Fruit fly (Drosophila melanogaster) whole organism, embryonic: ENCODE results near the gene Dsp1.

Experiments used
- Asciz ChIP-seq: fragments of 200-800 bp; sonication (Bioruptor generic); optimal IDR thresholded peaks from 2 replicates; lab custom pipeline; 2017; ENCODE audit warnings: missing biosample characterization, mild to moderate bottlenecking, missing genetic modification characterization, missing genetic modification reagents
- Atf3 ChIP-seq: fragments of 200-800 bp; sonication (Bioruptor generic); optimal IDR thresholded peaks from 3 replicates; lab custom pipeline; 2016; ENCODE audit warnings: missing biosample characterization, missing genetic modification characterization
- Awh ChIP-seq: fragments of 200-800 bp; sonication (Bioruptor generic); IDR thresholded peaks from 2 replicates; pipeline ENCODE4, ENCODE4 v1.3.6; 2022; ENCODE audit warnings: missing biosample characterization, missing genetic modification characterization
- CG10209 ChIP-seq: fragments of 200-800 bp; sonication (Bioruptor generic); optimal IDR thresholded peaks from 3 replicates; lab custom pipeline; 2017; ENCODE audit warnings: missing biosample characterization, mild to moderate bottlenecking, missing genetic modification characterization, missing genetic modification reagents
- CG10267 ChIP-seq: fragments of 200-800 bp; sonication (Bioruptor generic); optimal IDR thresholded peaks from 2 replicates; lab custom pipeline; 2018; ENCODE audit warnings: missing biosample characterization, mild to moderate bottlenecking, missing genetic modification characterization, moderate library complexity
- CG10959 ChIP-seq: fragments of 200-800 bp; sonication (Bioruptor generic); IDR thresholded peaks from 2 replicates; pipeline ENCODE4 v1.3.6; 2022; ENCODE audit warnings: missing biosample characterization, missing genetic modification characterization
- CG12155 ChIP-seq: fragments of 200-800 bp; sonication (Bioruptor generic); optimal IDR thresholded peaks from 3 replicates; lab custom pipeline; 2016; ENCODE audit warnings: missing biosample characterization, missing genetic modification characterization
- CG15479 ChIP-seq: fragments of 200-800 bp; sonication (Bioruptor generic); optimal IDR thresholded peaks from 3 replicates; lab custom pipeline; 2019; ENCODE audit warnings: missing biosample characterization, mild to moderate bottlenecking, missing genetic modification characterization, moderate library complexity
- CG15514 ChIP-seq: fragments of 200-800 bp; sonication (Bioruptor generic); optimal IDR thresholded peaks from 3 replicates; lab custom pipeline; 2017; ENCODE audit warnings: missing biosample characterization, missing genetic modification characterization, mild to moderate bottlenecking, moderate library complexity, missing genetic modification reagents
- CG1602 ChIP-seq: fragments of 200-800 bp; sonication (Bioruptor generic); optimal IDR thresholded peaks from 3 replicates; lab custom pipeline; 2016; ENCODE audit warnings: missing biosample characterization, missing genetic modification characterization
- CG17186 ChIP-seq: fragments of 200-800 bp; sonication (Bioruptor generic); optimal IDR thresholded peaks from 3 replicates; lab custom pipeline; 2017; ENCODE audit warnings: missing biosample characterization, missing genetic modification reagents, missing genetic modification characterization
- CG17612 ChIP-seq: fragments of 200-800 bp; sonication (Bioruptor generic); IDR thresholded peaks from 2 replicates; pipeline ENCODE4 v1.3.6; 2022; ENCODE audit warnings: missing biosample characterization, missing genetic modification characterization
- CG1792 ChIP-seq: fragments of 200-800 bp; sonication (Bioruptor generic); optimal IDR thresholded peaks from 2 replicates; lab custom pipeline; 2016; ENCODE audit warnings: missing biosample characterization, missing genetic modification characterization
- CG18599 ChIP-seq: fragments of 200-800 bp; sonication (Bioruptor generic); optimal IDR thresholded peaks from 3 replicates; lab custom pipeline; 2017; ENCODE audit warnings: missing biosample characterization, missing genetic modification characterization, mild to moderate bottlenecking, moderate library complexity, missing genetic modification reagents
- CG18764 ChIP-seq: fragments of 200-800 bp; sonication (Bioruptor generic); optimal IDR thresholded peaks from 3 replicates; lab custom pipeline; 2016; ENCODE audit warnings: missing biosample characterization, missing genetic modification characterization
- CG2116 ChIP-seq: fragments of 200-800 bp; sonication (Bioruptor generic); optimal IDR thresholded peaks from 3 replicates; lab custom pipeline; 2018; ENCODE audit warnings: missing biosample characterization, mild to moderate bottlenecking, missing genetic modification characterization
- CG2120 ChIP-seq: fragments of 200-800 bp; sonication (Bioruptor generic); optimal IDR thresholded peaks from 3 replicates; lab custom pipeline; 2016; ENCODE audit warnings: missing biosample characterization, missing genetic modification characterization
- CG2129 ChIP-seq: fragments of 200-800 bp; sonication (Bioruptor generic); IDR thresholded peaks from 2 replicates; pipeline ENCODE4 v1.3.6; 2022; ENCODE audit warnings: missing biosample characterization, missing genetic modification characterization; ENCODE audit not compliant: partially characterized antibody
- CG2199 ChIP-seq: fragments of 200-800 bp; sonication (Bioruptor generic); IDR thresholded peaks from 3 replicates; pipeline ENCODE4 v1.3.6; 2022; ENCODE audit warnings: missing biosample characterization, missing genetic modification characterization
- CG30020 ChIP-seq: fragments of 200-800 bp; optimal IDR thresholded peaks from 2 replicates; lab custom pipeline; 2019; ENCODE audit warnings: missing biosample characterization, mild to moderate bottlenecking, missing genetic modification characterization, moderate library complexity
- CG30403 ChIP-seq: fragments of 200-800 bp; sonication (Bioruptor generic); optimal IDR thresholded peaks from 3 replicates; lab custom pipeline; 2016; ENCODE audit warnings: missing biosample characterization, missing genetic modification characterization
- CG3281 ChIP-seq: fragments of 200-800 bp; sonication (Bioruptor generic); optimal IDR thresholded peaks from 3 replicates; lab custom pipeline; 2017; ENCODE audit warnings: missing biosample characterization, mild to moderate bottlenecking, missing genetic modification characterization
- CG33213 ChIP-seq: fragments of 200-800 bp; sonication (Bioruptor generic); optimal IDR thresholded peaks from 3 replicates; lab custom pipeline; 2016; ENCODE audit warnings: missing biosample characterization, missing genetic modification characterization
- CG4707 ChIP-seq: fragments of 200-800 bp; sonication (Bioruptor generic); optimal IDR thresholded peaks from 2 replicates; lab custom pipeline; 2018; ENCODE audit warnings: missing biosample characterization, mild to moderate bottlenecking, missing genetic modification characterization, moderate library complexity
- CG9817 ChIP-seq: fragments of 200-800 bp; sonication (Bioruptor generic); optimal IDR thresholded peaks from 2 replicates; lab custom pipeline; 2018; ENCODE audit warnings: missing biosample characterization, mild to moderate bottlenecking, missing genetic modification characterization, moderate library complexity
- Chrac-16 ChIP-seq: fragments of 200-800 bp; sonication (Bioruptor generic); optimal IDR thresholded peaks from 3 replicates; lab custom pipeline; 2016; ENCODE audit warnings: missing biosample characterization, missing genetic modification characterization
- D19A ChIP-seq: fragments of 200-800 bp; optimal IDR thresholded peaks from 3 replicates; lab custom pipeline; 2019; ENCODE audit warnings: missing biosample characterization, mild to moderate bottlenecking, missing genetic modification characterization, moderate library complexity
- Deaf1 ChIP-seq: fragments of 200-800 bp; optimal IDR thresholded peaks from 3 replicates; lab custom pipeline; 2019; ENCODE audit warnings: missing biosample characterization, mild to moderate bottlenecking, missing genetic modification characterization, moderate library complexity
- Dip3 ChIP-seq: fragments of 200-800 bp; sonication (Bioruptor generic); optimal IDR thresholded peaks from 3 replicates; lab custom pipeline; 2016; ENCODE audit warnings: missing biosample characterization, missing genetic modification characterization
- Drgx ChIP-seq: fragments of 200-800 bp; sonication (Bioruptor generic); IDR thresholded peaks from 2 replicates; pipeline ENCODE4 v1.3.6; 2022; ENCODE audit warnings: missing biosample characterization, missing genetic modification characterization
- Fer1 ChIP-seq: fragments of 200-800 bp; sonication (Bioruptor generic); optimal IDR thresholded peaks from 2 replicates; lab custom pipeline; 2017; ENCODE audit warnings: missing biosample characterization, mild to moderate bottlenecking, missing genetic modification characterization
- Fer2 ChIP-seq: fragments of 200-800 bp; sonication (Bioruptor generic); optimal IDR thresholded peaks from 2 replicates; lab custom pipeline; 2018; ENCODE audit warnings: missing biosample characterization, mild to moderate bottlenecking, missing genetic modification characterization, moderate library complexity
- Hr3 ChIP-seq: fragments of 200-800 bp; sonication (Bioruptor generic); optimal IDR thresholded peaks from 3 replicates; lab custom pipeline; 2016; ENCODE audit warnings: missing biosample characterization, missing genetic modification characterization
- Hsf ChIP-seq: fragments of 200-800 bp; sonication (Bioruptor generic); optimal IDR thresholded peaks from 3 replicates; lab custom pipeline; 2016; ENCODE audit warnings: missing biosample characterization, missing genetic modification characterization
- MBD-R2 ChIP-seq: fragments of 200-800 bp; sonication (Bioruptor generic); IDR thresholded peaks from 2 replicates; pipeline ENCODE4 v1.3.6; 2022; ENCODE audit warnings: missing biosample characterization, missing genetic modification characterization
- Mrtf ChIP-seq: fragments of 200-800 bp; sonication (Bioruptor generic); IDR thresholded peaks from 3 replicates; pipeline ENCODE4 v1.3.6; 2022; ENCODE audit warnings: missing biosample characterization, missing genetic modification characterization
- NC2β ChIP-seq: fragments of 200-800 bp; sonication (Bioruptor generic); optimal IDR thresholded peaks from 2 replicates; lab custom pipeline; 2016; ENCODE audit warnings: missing biosample characterization, missing genetic modification characterization
- crp ChIP-seq, 2 experiments: fragments of 200-800 bp; sonication (Bioruptor generic); optimal IDR thresholded peaks; 2 replicates in 1 of 2; 3 replicates in 1 of 2; lab custom pipeline; 2017; ENCODE audit warnings: missing biosample characterization in 2 of 2, missing genetic modification characterization in 2 of 2, mild to moderate bottlenecking in 1 of 2, moderate library complexity in 1 of 2
- da ChIP-seq: fragments of 200-800 bp; sonication (Bioruptor generic); optimal IDR thresholded peaks from 2 replicates; lab custom pipeline; 2016; ENCODE audit warnings: missing biosample characterization, missing genetic modification characterization
- dati ChIP-seq: fragments of 200-800 bp; sonication (Bioruptor generic); IDR thresholded peaks from 2 replicates; pipeline ENCODE4 v1.3.6; 2022; ENCODE audit warnings: missing biosample characterization, missing genetic modification characterization
- disco-r ChIP-seq: fragments of 200-800 bp; sonication (Bioruptor generic); optimal IDR thresholded peaks from 2 replicates; lab custom pipeline; 2016; ENCODE audit warnings: missing biosample characterization, missing genetic modification characterization
- eve ChIP-seq, 2 experiments: fragments of >200 bp; optimal IDR thresholded peaks; 2 replicates each; lab custom pipeline; 2017; ENCODE audit warnings: missing biosample characterization in 2 of 2, missing genetic modification characterization in 2 of 2
- gem ChIP-seq: fragments of 200-800 bp; sonication (Bioruptor generic); optimal IDR thresholded peaks from 2 replicates; lab custom pipeline; 2019; ENCODE audit warnings: missing biosample characterization, mild to moderate bottlenecking, missing genetic modification characterization, moderate library complexity
- gt ChIP-seq: fragments of 200-800 bp; sonication (Bioruptor generic); IDR thresholded peaks from 2 replicates; pipeline ENCODE4 v1.3.6; 2022; ENCODE audit warnings: missing biosample characterization, missing genetic modification characterization
- jumu ChIP-seq: fragments of 200-800 bp; sonication (Bioruptor generic); optimal IDR thresholded peaks from 3 replicates; lab custom pipeline; 2016; ENCODE audit warnings: missing biosample characterization, missing genetic modification characterization
- nau ChIP-seq: fragments of 200-800 bp; sonication (Bioruptor generic); optimal IDR thresholded peaks from 3 replicates; lab custom pipeline; 2017; ENCODE audit warnings: missing biosample characterization, mild to moderate bottlenecking, missing genetic modification characterization, missing genetic modification reagents
- sd ChIP-seq: fragments of 200-800 bp; sonication (Bioruptor generic); optimal IDR thresholded peaks from 3 replicates; lab custom pipeline; 2018; ENCODE audit warnings: missing biosample characterization, mild to moderate bottlenecking, missing genetic modification characterization, moderate library complexity
- sens ChIP-seq: fragments of 200-800 bp; sonication (Bioruptor generic); peaks from one replicate; lab custom pipeline; 2016; ENCODE audit warnings: missing biosample characterization, missing genetic modification characterization
- ttk ChIP-seq: fragments of 200-800 bp; sonication (Bioruptor generic); IDR thresholded peaks from 2 replicates; pipeline ENCODE4 v2.1.2; 2022; ENCODE audit warnings: missing biosample characterization, missing genetic modification characterization
- zf30C ChIP-seq: fragments of 200-800 bp; sonication (Bioruptor generic); optimal IDR thresholded peaks from 3 replicates; lab custom pipeline; 2018; ENCODE audit warnings: missing biosample characterization, mild to moderate bottlenecking, missing genetic modification characterization

Dsp1 gene

dm6 chrX:16371923-16372322 is 38.5 kb downstream of the Dsp1 start (continued):
- peak; percentile 2 for TF ChIP-seq D19A (tag; lab: Kevin White, UChicago)
- peak; percentile 14 for TF ChIP-seq Chrac-16 (GFP tag; lab: Kevin White, UChicago)
- peak; percentile 24 for TF ChIP-seq CG2120
- no peak for TF ChIP-seq CG15479 (GFP tag; lab: Kevin White, UChicago)
- no peak for TF ChIP-seq CG10209 (GFP tag; lab: Kevin White, UChicago)
- peak; percentile 17 for TF ChIP-seq zf30C (GFP tag; lab: Kevin White, UChicago)
- no peak for TF ChIP-seq CG1792 (GFP tag; lab: Kevin White, UChicago)
- TF ChIP-seq Dip3 (GFP tag; lab: Kevin White, UChicago): no peak
- peak; percentile 3 for TF ChIP-seq CG2116 (GFP tag; lab: Kevin White, UChicago)
- TF ChIP-seq sens (GFP tag; lab: Kevin White, UChicago): peak; percentile 69
- peak; percentile 42 for TF ChIP-seq CG3281 (GFP tag; lab: Kevin White, UChicago)
- peak; percentile 28 for TF ChIP-seq CG30403
- peak; percentile 2 for TF ChIP-seq CG12155
- TF ChIP-seq CG1602: no peak
- no peak for TF ChIP-seq CG33213 (GFP tag; lab: Kevin White, UChicago)
- TF ChIP-seq crp (GFP tag; optimal IDR thresholded peaks at IDR 0.05; lab: Kevin White, UChicago): peak in 1 of 2 experiments; percentile 5
- no peak for TF ChIP-seq CG18599
- no peak for TF ChIP-seq Awh (GFP tag; lab: Robert Waterston, UW)
- TF ChIP-seq Drgx (GFP tag; lab: Robert Waterston, UW): peak; percentile 52; the same call in 1 of the 2 replicates
- no peak for TF ChIP-seq gt (GFP tag; lab: Robert Waterston, UW)
- TF ChIP-seq Hsf (GFP tag; lab: Kevin White, UChicago): peak; percentile 14
- no peak for TF ChIP-seq disco-r
- no peak for TF ChIP-seq CG17186 (GFP tag; lab: Kevin White, UChicago)
- no peak for TF ChIP-seq CG4707 (GFP tag; lab: Kevin White, UChicago)
- TF ChIP-seq CG9817 (tag; lab: Kevin White, UChicago): no peak
- no peak for TF ChIP-seq Atf3 (GFP tag; lab: Kevin White, UChicago)
- no peak for TF ChIP-seq CG10959 (GFP tag; lab: Robert Waterston, UW)
- no peak for TF ChIP-seq sd
- TF ChIP-seq gem (tag; lab: Kevin White, UChicago): peak; percentile 59
- no peak for TF ChIP-seq CG2129 (GFP tag; lab: Robert Waterston, UW)
- no peak for TF ChIP-seq Asciz (GFP tag; lab: Kevin White, UChicago)
- TF ChIP-seq CG10267 (tag; lab: Kevin White, UChicago): peak; percentile 12

dm6 chrX:16372492-16373350 is 39.3 kb downstream of the Dsp1 start, which contains the start of gene Fur2:
Gene Fur2 (plus strand): TSS chrX:16373086.
- no peak for TF ChIP-seq ttk (GFP tag; lab: Robert Waterston, UW)
- TF ChIP-seq dati (GFP tag; lab: Robert Waterston, UW): no peak
- no peak for TF ChIP-seq Fer2 (tag; lab: Kevin White, UChicago)
- TF ChIP-seq nau: no peak
- TF ChIP-seq CG17612 (GFP tag; lab: Robert Waterston, UW): no peak
- no peak for TF ChIP-seq Mrtf (GFP tag; lab: Robert Waterston, UW)
- no peak for TF ChIP-seq NC2β
- TF ChIP-seq da (GFP tag; lab: Kevin White, UChicago): no peak
- TF ChIP-seq CG30020 (tag; lab: Kevin White, UChicago): no peak
- no peak for TF ChIP-seq Hr3 (GFP tag; lab: Kevin White, UChicago)
- no peak for TF ChIP-seq MBD-R2
- TF ChIP-seq CG2199 (GFP tag; lab: Robert Waterston, UW): 0 out of 3 replicates have a peak, but pooled peaks have one; percentile 59
- no peak for TF ChIP-seq CG18764 (GFP tag; lab: Kevin White, UChicago)
- no peak for TF ChIP-seq Fer1
- TF ChIP-seq CG15514 (GFP tag; lab: Kevin White, UChicago): no peak
- peak in 1 of 2 experiments; percentile 45 for TF ChIP-seq eve (GFP tag; optimal IDR thresholded peaks at IDR 0.05; lab: Kevin White, UChicago)
- TF ChIP-seq jumu: no peak
- TF ChIP-seq Deaf1: peak; percentile 79
- no peak for TF ChIP-seq D19A (tag; lab: Kevin White, UChicago)
